Worm (Caenorhabditis elegans): Measurements from ENCODE around the gene K11H12.10.

ce11 chrIV:659585-659984, 16.3 kb upstream of the K11H12.10 start:
- no peak for TF ChIP-seq athp-1 (tag; optimal IDR thresholded peaks at IDR 0.05)
- no peak for TF ChIP-seq D2030.7 (GFP tag; IDR thresholded peaks at IDR 0.05)
- no peak for TF ChIP-seq egl-44 (GFP tag; IDR thresholded peaks at IDR 0.05)
